Fruit fly (Drosophila melanogaster) whole organism, embryonic: ENCODE measurements around the gene Spn28Dc.

Experiments
- Atf-2 ChIP-seq: fragments of 200-800 bp; sonication (Bioruptor generic); optimal IDR thresholded peaks from 2 replicates; lab custom pipeline; 2016; ENCODE audit warnings: missing biosample characterization, missing genetic modification characterization
- Blimp-1 ChIP-seq: fragments of 200-800 bp; sonication (Bioruptor generic); optimal IDR thresholded peaks from 3 replicates; lab custom pipeline; 2018; ENCODE audit warnings: missing biosample characterization, missing genetic modification characterization, mild to moderate bottlenecking, moderate library complexity, missing genetic modification reagents
- BtbVII ChIP-seq: fragments of 200-800 bp; sonication (Bioruptor generic); optimal IDR thresholded peaks from 3 replicates; lab custom pipeline; 2017; ENCODE audit warnings: missing biosample characterization, mild to moderate bottlenecking, missing genetic modification characterization
- CG10267 ChIP-seq: fragments of 200-800 bp; sonication (Bioruptor generic); optimal IDR thresholded peaks from 2 replicates; lab custom pipeline; 2018; ENCODE audit warnings: missing biosample characterization, mild to moderate bottlenecking, missing genetic modification characterization, moderate library complexity
- CG10274 ChIP-seq: fragments of 200-800 bp; sonication (Bioruptor generic); optimal IDR thresholded peaks from 3 replicates; lab custom pipeline; 2017; ENCODE audit warnings: missing biosample characterization, mild to moderate bottlenecking, missing genetic modification characterization
- CG10462 ChIP-seq: fragments of 200-800 bp; sonication (Bioruptor generic); optimal IDR thresholded peaks from 2 replicates; lab custom pipeline; 2016; ENCODE audit warnings: missing biosample characterization, missing genetic modification characterization
- CG10654 ChIP-seq: fragments of 200-800 bp; sonication (Bioruptor generic); optimal IDR thresholded peaks from 2 replicates; lab custom pipeline; 2016; ENCODE audit warnings: missing biosample characterization, missing genetic modification characterization
- CG11560 ChIP-seq: fragments of 200-800 bp; sonication (Bioruptor generic); IDR thresholded peaks from 3 replicates; pipeline ENCODE4 v1.3.6; 2022; ENCODE audit warnings: missing biosample characterization, missing genetic modification characterization
- CG12219 ChIP-seq: fragments of 200-800 bp; sonication (Bioruptor generic); optimal IDR thresholded peaks from 3 replicates; lab custom pipeline; 2018; ENCODE audit warnings: missing biosample characterization, mild to moderate bottlenecking, missing genetic modification characterization
- CG12236 ChIP-seq: fragments of 200-800 bp; sonication (Bioruptor generic); optimal IDR thresholded peaks from 2 replicates; lab custom pipeline; 2016; ENCODE audit warnings: missing biosample characterization, missing genetic modification characterization
- CG12391 ChIP-seq: fragments of 200-800 bp; sonication (Bioruptor generic); optimal IDR thresholded peaks from 3 replicates; lab custom pipeline; 2018; ENCODE audit warnings: missing biosample characterization, mild to moderate bottlenecking, missing genetic modification characterization, moderate library complexity
- CG12659 ChIP-seq: fragments of 200-800 bp; sonication (Bioruptor generic); optimal IDR thresholded peaks from 3 replicates; lab custom pipeline; 2017; ENCODE audit warnings: mild to moderate bottlenecking, missing biosample characterization, missing genetic modification reagents, missing genetic modification characterization
- CG12942 ChIP-seq: fragments of 200-800 bp; sonication (Bioruptor generic); optimal IDR thresholded peaks from 3 replicates; lab custom pipeline; 2016; ENCODE audit warnings: missing biosample characterization, missing genetic modification characterization
- CG15073 ChIP-seq: fragments of 200-800 bp; sonication (Bioruptor generic); optimal IDR thresholded peaks from 2 replicates; lab custom pipeline; 2016; ENCODE audit warnings: missing biosample characterization, missing genetic modification characterization
- CG15479 ChIP-seq: fragments of 200-800 bp; sonication (Bioruptor generic); optimal IDR thresholded peaks from 3 replicates; lab custom pipeline; 2019; ENCODE audit warnings: missing biosample characterization, mild to moderate bottlenecking, missing genetic modification characterization, moderate library complexity
- CG18011 ChIP-seq: fragments of 200-800 bp; sonication (Bioruptor generic); optimal IDR thresholded peaks from 2 replicates; lab custom pipeline; 2017; ENCODE audit warnings: missing biosample characterization, missing genetic modification characterization, mild to moderate bottlenecking, moderate library complexity, missing genotype
- CG18764 ChIP-seq: fragments of 200-800 bp; sonication (Bioruptor generic); optimal IDR thresholded peaks from 3 replicates; lab custom pipeline; 2016; ENCODE audit warnings: missing biosample characterization, missing genetic modification characterization
- CG2875 ChIP-seq: fragments of 200-800 bp; sonication (Bioruptor generic); optimal IDR thresholded peaks from 2 replicates; lab custom pipeline; 2017; ENCODE audit warnings: missing biosample characterization, mild to moderate bottlenecking, missing genetic modification characterization, missing genetic modification reagents
- CG33557 ChIP-seq: fragments of 200-800 bp; sonication (Bioruptor generic); optimal IDR thresholded peaks from 2 replicates; lab custom pipeline; 2019; ENCODE audit warnings: missing biosample characterization, mild to moderate bottlenecking, missing genetic modification characterization, moderate library complexity
- CG4820 ChIP-seq: fragments of 200-800 bp; sonication (Bioruptor generic); optimal IDR thresholded peaks from 3 replicates; lab custom pipeline; 2016; ENCODE audit warnings: missing biosample characterization, missing genetic modification characterization
- CG5953 ChIP-seq: fragments of 200-800 bp; sonication (Bioruptor generic); IDR thresholded peaks from 2 replicates; pipeline ENCODE4 v1.3.6; 2022; ENCODE audit warnings: missing biosample characterization, missing genetic modification characterization
- CG8359 ChIP-seq: fragments of 200-800 bp; sonication (Bioruptor generic); optimal IDR thresholded peaks from 2 replicates; lab custom pipeline; 2017; ENCODE audit warnings: missing biosample characterization, mild to moderate bottlenecking, missing genetic modification characterization, borderline replicate concordance
- CG8924 ChIP-seq: fragments of 200-800 bp; optimal IDR thresholded peaks from 3 replicates; lab custom pipeline; 2019; ENCODE audit warnings: missing biosample characterization, mild to moderate bottlenecking, missing genetic modification characterization, moderate library complexity
- CG9817 ChIP-seq: fragments of 200-800 bp; sonication (Bioruptor generic); optimal IDR thresholded peaks from 2 replicates; lab custom pipeline; 2018; ENCODE audit warnings: missing biosample characterization, mild to moderate bottlenecking, missing genetic modification characterization, moderate library complexity
- CG9876 ChIP-seq: fragments of 200-800 bp; sonication (Bioruptor generic); optimal IDR thresholded peaks from 2 replicates; lab custom pipeline; 2016; ENCODE audit warnings: missing biosample characterization, missing genetic modification characterization
- Chrac-16 ChIP-seq: fragments of 200-800 bp; sonication (Bioruptor generic); optimal IDR thresholded peaks from 3 replicates; lab custom pipeline; 2016; ENCODE audit warnings: missing biosample characterization, missing genetic modification characterization
- HmgD ChIP-seq: fragments of 200-800 bp; sonication (Bioruptor generic); optimal IDR thresholded peaks from 3 replicates; lab custom pipeline; 2016; ENCODE audit warnings: missing biosample characterization, missing genetic modification characterization
- Hmx ChIP-seq: fragments of 200-800 bp; sonication (Bioruptor generic); optimal IDR thresholded peaks from 2 replicates; lab custom pipeline; 2016; ENCODE audit warnings: missing biosample characterization, missing genetic modification characterization
- NFAT ChIP-seq: fragments of 200-800 bp; sonication (Bioruptor generic); IDR thresholded peaks from 2 replicates; pipeline ENCODE4 v1.3.6; 2022; ENCODE audit warnings: missing biosample characterization, missing genetic modification characterization
- PHDP ChIP-seq: fragments of 200-800 bp; sonication (Bioruptor generic); optimal IDR thresholded peaks from 3 replicates; lab custom pipeline; 2018; ENCODE audit warnings: missing biosample characterization, mild to moderate bottlenecking, missing genetic modification characterization, moderate library complexity
- Sox102F ChIP-seq: fragments of 200-800 bp; sonication (Bioruptor generic); optimal IDR thresholded peaks from 2 replicates; lab custom pipeline; 2018; ENCODE audit warnings: missing biosample characterization, mild to moderate bottlenecking, missing genetic modification characterization, moderate library complexity
- Sry-δ ChIP-seq: fragments of 200-800 bp; sonication (Bioruptor generic); optimal IDR thresholded peaks from 2 replicates; lab custom pipeline; 2016; ENCODE audit warnings: missing biosample characterization, missing genetic modification characterization
- Ssrp ChIP-seq: fragments of 200-800 bp; sonication (Bioruptor generic); optimal IDR thresholded peaks from 2 replicates; lab custom pipeline; 2018; ENCODE audit warnings: missing biosample characterization, mild to moderate bottlenecking, missing genetic modification characterization, moderate library complexity
- YL-1 ChIP-seq: fragments of 200-800 bp; sonication (Bioruptor generic); optimal IDR thresholded peaks from 3 replicates; lab custom pipeline; 2017; ENCODE audit warnings: missing biosample characterization, mild to moderate bottlenecking, missing genetic modification characterization
- ab ChIP-seq: fragments of 200-800 bp; sonication (Bioruptor generic); optimal IDR thresholded peaks from 2 replicates; lab custom pipeline; 2016; ENCODE audit warnings: missing biosample characterization, missing genetic modification characterization
- ci ChIP-seq: fragments of 200-800 bp; sonication (Bioruptor generic); IDR thresholded peaks from 3 replicates; pipeline ENCODE4 v1.3.6; 2022; ENCODE audit warnings: missing biosample characterization, missing genetic modification characterization
- emc ChIP-seq: fragments of 200-800 bp; sonication (Bioruptor generic); optimal IDR thresholded peaks from 2 replicates; lab custom pipeline; 2016; ENCODE audit warnings: missing biosample characterization, missing genetic modification characterization
- esg ChIP-seq: fragments of 200-800 bp; sonication (Bioruptor generic); conservative IDR thresholded peaks from 2 replicates; pipeline ENCODE4 v1.3.6; 2022; ENCODE audit warnings: missing biosample characterization, missing genetic modification characterization
- gt ChIP-seq: fragments of 200-800 bp; sonication (Bioruptor generic); IDR thresholded peaks from 2 replicates; pipeline ENCODE4 v1.3.6; 2022; ENCODE audit warnings: missing biosample characterization, missing genetic modification characterization
- kni ChIP-seq: fragments of 200-800 bp; sonication (Bioruptor generic); optimal IDR thresholded peaks from 3 replicates; lab custom pipeline; 2017; ENCODE audit warnings: mild to moderate bottlenecking, missing biosample characterization, missing genetic modification reagents, missing genetic modification characterization
- mld ChIP-seq: fragments of 200-800 bp; sonication (Bioruptor generic); IDR thresholded peaks from 3 replicates; pipeline ENCODE4 v1.3.6; 2022; ENCODE audit warnings: missing biosample characterization, missing genetic modification characterization; ENCODE audit not compliant: partially characterized antibody
- nau ChIP-seq: fragments of 200-800 bp; sonication (Bioruptor generic); optimal IDR thresholded peaks from 3 replicates; lab custom pipeline; 2017; ENCODE audit warnings: missing biosample characterization, mild to moderate bottlenecking, missing genetic modification characterization, missing genetic modification reagents
- nom ChIP-seq: fragments of 200-800 bp; sonication (Bioruptor generic); optimal IDR thresholded peaks from 2 replicates; lab custom pipeline; 2017; ENCODE audit warnings: missing biosample characterization, missing genetic modification characterization, mild to moderate bottlenecking, moderate library complexity, missing genetic modification reagents
- pzg ChIP-seq: fragments of 200-800 bp; sonication (Bioruptor generic); optimal IDR thresholded peaks from 3 replicates; lab custom pipeline; 2018; ENCODE audit warnings: missing biosample characterization, mild to moderate bottlenecking, missing genetic modification characterization, moderate library complexity
- sens ChIP-seq: fragments of 200-800 bp; sonication (Bioruptor generic); peaks from one replicate; lab custom pipeline; 2016; ENCODE audit warnings: missing biosample characterization, missing genetic modification characterization
- sna ChIP-seq: fragments of 200-800 bp; sonication (Bioruptor generic); IDR thresholded peaks from 2 replicates; pipeline ENCODE4 v1.3.6; 2022; ENCODE audit warnings: missing biosample characterization, missing genetic modification characterization; ENCODE audit not compliant: partially characterized antibody
- twi ChIP-seq: fragments of 200-800 bp; optimal IDR thresholded peaks from 2 replicates; lab custom pipeline; 2019; ENCODE audit warnings: missing biosample characterization, mild to moderate bottlenecking, missing genetic modification characterization, moderate library complexity
- zfh2 ChIP-seq: fragments of 200-800 bp; sonication (Bioruptor generic); optimal IDR thresholded peaks from 2 replicates; lab custom pipeline; 2016; ENCODE audit warnings: missing biosample characterization, missing genetic modification characterization

Spn28Dc gene

DNA sequence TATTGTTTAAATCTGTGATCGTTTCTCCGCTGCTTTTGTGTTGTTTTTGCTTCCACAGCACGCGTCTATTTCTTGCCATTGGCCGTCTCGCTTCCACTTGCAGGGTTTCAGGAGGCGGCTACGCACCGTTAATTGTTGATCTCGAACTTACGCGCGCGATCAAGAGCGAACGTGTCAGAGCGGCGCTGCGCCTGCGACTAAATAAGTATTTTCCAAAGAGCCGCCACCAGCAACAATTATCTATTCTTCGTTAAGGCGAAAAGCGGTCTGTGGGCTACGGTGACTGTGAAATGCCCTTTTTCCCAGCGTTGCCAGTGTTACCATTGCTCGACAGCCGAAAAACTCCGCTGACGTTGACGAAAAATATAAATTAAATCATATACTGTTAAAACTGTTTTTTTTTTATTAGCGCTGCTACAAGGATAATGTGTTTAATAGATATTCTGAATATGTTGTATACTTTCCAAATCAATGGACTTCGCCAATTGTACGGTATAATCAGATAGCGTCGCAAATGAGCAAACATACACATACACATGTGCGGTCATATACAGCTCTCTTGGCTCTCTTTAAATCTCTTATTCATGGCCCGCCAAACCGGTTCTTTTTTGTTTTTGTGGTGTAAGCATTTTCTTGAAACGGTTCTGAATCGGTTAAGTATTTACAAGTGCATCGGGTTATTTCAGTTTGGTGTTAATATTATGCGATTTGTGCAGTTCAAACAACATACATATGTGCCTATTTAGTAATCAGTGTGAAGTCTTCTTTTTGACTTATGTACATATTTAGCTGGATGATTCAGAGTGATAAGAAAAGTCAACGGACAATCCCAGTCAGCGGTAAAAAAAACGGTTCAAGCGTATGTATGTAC is 12.8 kb downstream of the Spn28Dc start, which contains the start of gene pes (continued):
- TF ChIP-seq pzg (GFP tag; lab: Kevin White, UChicago): no peak
- TF ChIP-seq emc (GFP tag; lab: Kevin White, UChicago): peak; percentile 70
- peak; percentile 83 for TF ChIP-seq CG18764
- TF ChIP-seq CG10462: peak; percentile 69
- TF ChIP-seq twi: peak; percentile 65
- peak; percentile 94 for TF ChIP-seq kni (GFP tag; lab: Kevin White, UChicago)
- TF ChIP-seq CG9876 (GFP tag; lab: Kevin White, UChicago): no peak
- peak; percentile 91 for TF ChIP-seq nom (GFP tag; lab: Kevin White, UChicago)
- TF ChIP-seq sna: no peak
- TF ChIP-seq CG4820 (GFP tag; lab: Kevin White, UChicago): peak; percentile 92
- no peak for TF ChIP-seq ab (GFP tag; lab: Kevin White, UChicago)
- peak; percentile 78 for TF ChIP-seq gt (GFP tag; lab: Robert Waterston, UW)
- TF ChIP-seq CG12391 (tag; lab: Kevin White, UChicago): no peak
- no peak for TF ChIP-seq YL-1 (GFP tag; lab: Kevin White, UChicago)
- peak; percentile 88 for TF ChIP-seq Hmx (GFP tag; lab: Kevin White, UChicago)
- TF ChIP-seq Ssrp (tag; lab: Kevin White, UChicago): peak; percentile 91
- TF ChIP-seq HmgD (GFP tag; lab: Kevin White, UChicago): no peak
- peak; percentile 99 for TF ChIP-seq CG10274
- TF ChIP-seq CG15073 (GFP tag; lab: Kevin White, UChicago): no peak
- peak; percentile 87 for TF ChIP-seq Blimp-1 (GFP tag; lab: Kevin White, UChicago)
- TF ChIP-seq zfh2 (GFP tag; lab: Kevin White, UChicago): peak; percentile 7
- TF ChIP-seq sens (GFP tag; lab: Kevin White, UChicago): peak; percentile 80
- peak; percentile 81 for TF ChIP-seq ci (GFP tag; lab: Robert Waterston, UW)
- TF ChIP-seq NFAT: peak; percentile 91
- TF ChIP-seq CG8924: peak; percentile 44
- TF ChIP-seq PHDP (tag; lab: Kevin White, UChicago): peak; percentile 4
- TF ChIP-seq Atf-2 (GFP tag; lab: Kevin White, UChicago): peak; percentile 86
- peak; percentile 31 for TF ChIP-seq CG33557 (GFP tag; lab: Kevin White, UChicago)
- TF ChIP-seq CG12236: no peak
- TF ChIP-seq CG5953 (GFP tag; lab: Robert Waterston, UW): peak; percentile 75
- peak; percentile 84 for TF ChIP-seq CG9817 (tag; lab: Kevin White, UChicago)
- TF ChIP-seq CG12659 (GFP tag; lab: Kevin White, UChicago): peak; percentile 92
- TF ChIP-seq Sox102F (GFP tag; lab: Kevin White, UChicago): peak; percentile 88
- peak; percentile 69; the same call in 2 of the 3 replicates for TF ChIP-seq mld (GFP tag; lab: Robert Waterston, UW)
- TF ChIP-seq esg: peak; percentile 76
- TF ChIP-seq CG8359: peak; percentile 67
- TF ChIP-seq CG11560 (tag; lab: Robert Waterston, UW): no peak
- peak; percentile 8 for TF ChIP-seq Chrac-16 (GFP tag; lab: Kevin White, UChicago)
- peak; percentile 28 for TF ChIP-seq CG15479 (GFP tag; lab: Kevin White, UChicago)
- TF ChIP-seq CG12219 (GFP tag; lab: Kevin White, UChicago): peak; percentile 20
- TF ChIP-seq CG18011 (GFP tag; lab: Kevin White, UChicago): no peak
- TF ChIP-seq CG12942 (GFP tag; lab: Kevin White, UChicago): peak; percentile 62
- TF ChIP-seq CG10654 (GFP tag; lab: Kevin White, UChicago): peak; percentile 88
- TF ChIP-seq Sry-δ (GFP tag; lab: Kevin White, UChicago): peak; percentile 31
- TF ChIP-seq CG2875 (GFP tag; lab: Kevin White, UChicago): no peak
- peak; percentile 92 for TF ChIP-seq nau
- peak; percentile 89 for TF ChIP-seq CG10267
- TF ChIP-seq BtbVII (GFP tag; lab: Kevin White, UChicago): peak; percentile 96
